Worm (Caenorhabditis elegans) whole organism, L2 larva: ENCODE measurements around the gene gcc-1.
A peak's percentile ranks its signal among the peaks of the same experiment; 100 is the strongest.

Source experiments
- aly-2 ChIP-seq: fragments of 150-350 bp; optimal IDR thresholded peaks from 2 replicates; lab custom pipeline; 2014; ENCODE audit warnings: missing biosample characterization, missing genetic modification characterization
- ama-1 ChIP-seq: fragments of 150-350 bp; optimal IDR thresholded peaks from 2 replicates; lab custom pipeline; 2018; ENCODE audit warnings: inconsistent platforms
- ceh-82 ChIP-seq: fragments of 150-350 bp; optimal IDR thresholded peaks from 2 replicates; lab custom pipeline; 2014; ENCODE audit warnings: missing biosample characterization, missing genetic modification characterization
- lin-39 ChIP-seq: fragments of 150-350 bp; optimal IDR thresholded peaks from 2 replicates; lab custom pipeline; 2014; ENCODE audit warnings: missing biosample characterization, missing genetic modification reagents, missing genetic modification characterization
- nhr-11 ChIP-seq: fragments of 150-350 bp; optimal IDR thresholded peaks from 2 replicates; lab custom pipeline; 2014; ENCODE audit warnings: missing biosample characterization, missing genetic modification characterization
- nhr-77 ChIP-seq: fragments of 150-350 bp; optimal IDR thresholded peaks from 2 replicates; lab custom pipeline; 2014; ENCODE audit warnings: missing biosample characterization, missing genetic modification characterization
- snpc-4 ChIP-seq: fragments of 150-350 bp; optimal IDR thresholded peaks from 2 replicates; lab custom pipeline; 2014; ENCODE audit warnings: missing biosample characterization, missing genetic modification characterization
- unc-62 ChIP-seq: fragments of 150-350 bp; optimal IDR thresholded peaks from 2 replicates; lab custom pipeline; 2014; ENCODE audit warnings: missing biosample characterization, missing genetic modification reagents, missing genetic modification characterization
- zag-1 ChIP-seq: fragments of 150-350 bp; optimal IDR thresholded peaks from 2 replicates; lab custom pipeline; 2014; ENCODE audit warnings: missing biosample characterization, missing genetic modification characterization
- ztf-11 ChIP-seq: sonication (generic microtip); optimal IDR thresholded peaks from 2 replicates; lab custom pipeline; 2017; ENCODE audit warnings: missing biosample characterization, missing genetic modification characterization
- ztf-4 ChIP-seq: fragments of 150-350 bp; optimal IDR thresholded peaks from 2 replicates; lab custom pipeline; 2014; ENCODE audit warnings: missing biosample characterization, missing genetic modification characterization

- TF ChIP-seq nhr-11 (tag; lab: Kevin White, UChicago) (no peak), unc-62 (GFP tag; lab: Kevin White, UChicago) (no peak), snpc-4 (tag; lab: Kevin White, UChicago) (no peak), ztf-11 (tag; lab: Kevin White, UChicago) (no peak), aly-2 (tag; lab: Kevin White, UChicago) (no peak), ama-1 (peak; percentile 88), nhr-77 (tag; lab: Kevin White, UChicago) (no peak), zag-1 (tag; lab: Kevin White, UChicago) (no peak), ceh-82 (tag; lab: Kevin White, UChicago) (no peak), lin-39 (tag; lab: Kevin White, UChicago) (no peak), ztf-4 (tag; lab: Kevin White, UChicago) (no peak)
Measured at ce11 chrX:3115134-3116032, 44.4 kb upstream of the gcc-1 start.
